Worm (Caenorhabditis elegans) whole organism, midembryonic: ENCODE measurements around the gene wdr-31.
"Not testable (repeated sequence)": the region's sequence is repeated elsewhere in the genome, so short reads cannot be mapped to it uniquely, and the experiment has no call there.

Experiments used
- T22C8.4 ChIP-seq: fragments of 200-800 bp; sonication (Bioruptor generic); IDR thresholded peaks from 2 replicates; pipeline ENCODE4 v1.3.6; 2022; ENCODE audit warnings: missing genetic modification characterization, missing compliant biosample characterization
- cog-1 ChIP-seq: sonication (generic microtip); optimal IDR thresholded peaks from 2 replicates; lab custom pipeline; 2016; ENCODE audit warnings: missing genetic modification characterization, missing compliant biosample characterization
- flt-1 ChIP-seq: fragments of 200-800 bp; sonication (Bioruptor generic); IDR thresholded peaks from 2 replicates; pipeline ENCODE4 v1.3.6; 2022; ENCODE audit warnings: missing genetic modification characterization, missing compliant biosample characterization
- klf-2 ChIP-seq: fragments of 200-800 bp; sonication (Bioruptor generic); conservative IDR thresholded peaks from 2 replicates; pipeline ENCODE4 v1.3.6; 2022; ENCODE audit warnings: missing genetic modification reagents, missing genetic modification characterization, missing compliant biosample characterization
- med-1 ChIP-seq: sonication (generic microtip); optimal IDR thresholded peaks from 2 replicates; lab custom pipeline; 2017; ENCODE audit warnings: missing genetic modification characterization, mild to moderate bottlenecking, missing compliant biosample characterization, antibody characterized with exemption, missing genetic modification reagents; ENCODE audit not compliant: insufficient read depth
- ref-1 ChIP-seq: fragments of 200-800 bp; sonication (Bioruptor generic); conservative IDR thresholded peaks from 2 replicates; pipeline ENCODE4 v1.3.6; 2022; ENCODE audit warnings: missing genetic modification reagents, missing genetic modification characterization, missing compliant biosample characterization
- tab-1 ChIP-seq: fragments of 200-800 bp; sonication (Bioruptor generic); IDR thresholded peaks from 2 replicates; pipeline ENCODE4 v1.3.6; 2022; ENCODE audit warnings: missing genetic modification characterization, missing compliant biosample characterization
- ztf-23 ChIP-seq: fragments of 200-800 bp; sonication (Bioruptor generic); IDR thresholded peaks from 2 replicates; pipeline ENCODE4 v1.3.6; 2022; ENCODE audit warnings: missing genetic modification reagents, missing genetic modification characterization, missing compliant biosample characterization
- ztf-29 ChIP-seq: fragments of 200-800 bp; sonication (Bioruptor generic); IDR thresholded peaks from 2 replicates; pipeline ENCODE4 v1.3.6; 2022; ENCODE audit warnings: missing genetic modification reagents, missing genetic modification characterization, missing compliant biosample characterization

wdr-31 gene

ce11 chrII:2702757-2703156 lies 32.3 kb downstream of the wdr-31 start, which contains the start of gene sri-60:
Gene sri-60, minus strand, starts transcription at chrII:2702857.
- TF ChIP-seq T22C8.4 (GFP tag; lab: Robert Waterston, UW), result no peak

ce11 chrII:2700229-2700628 lies 34.9 kb downstream of the wdr-31 start, which contains the start of gene sri-61:
Gene sri-61, minus strand, starts transcription at chrII:2700329.
- TF ChIP-seq cog-1 (tag; lab: Kevin White, UChicago) (no peak), ztf-29 (GFP tag; lab: Robert Waterston, UW) (no peak), flt-1 (GFP tag; lab: Robert Waterston, UW) (no peak), tab-1 (GFP tag; lab: Robert Waterston, UW) (no peak), klf-2 (GFP tag; lab: Robert Waterston, UW) (no peak), ref-1 (GFP tag; lab: Robert Waterston, UW) (no peak), med-1 (GFP tag; lab: Kevin White, UChicago) (no peak), T22C8.4 (GFP tag; lab: Robert Waterston, UW) (no peak)

- no peak for TF ChIP-seq T22C8.4 (GFP tag; lab: Robert Waterston, UW)
Observed at ce11 chrII:2698378-2698777, 36.7 kb downstream of the wdr-31 start, which contains the start of gene sri-62. Gene sri-62, minus strand, starts transcription at chrII:2698478.

DNA sequence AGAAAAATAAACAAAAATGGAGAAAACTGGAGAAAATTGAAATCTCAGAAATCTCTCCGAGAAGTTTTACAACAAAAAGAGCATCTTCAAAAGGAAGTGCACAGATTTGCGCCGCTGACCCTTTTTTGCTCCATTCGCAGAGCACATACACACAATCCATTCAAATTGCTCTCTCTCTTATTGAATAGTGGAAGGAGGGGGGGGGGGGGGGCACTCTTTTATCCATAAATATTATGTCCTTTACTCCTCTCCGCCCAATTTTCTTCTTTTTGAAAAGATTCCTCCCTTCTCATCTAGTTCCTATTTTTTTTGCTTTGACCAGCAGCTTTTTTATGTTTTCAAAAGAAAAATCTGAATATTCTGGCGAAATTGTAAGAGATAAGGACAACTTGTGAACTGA lies 40.0 kb downstream of the wdr-31 start:
- TF ChIP-seq ref-1 (GFP tag; lab: Robert Waterston, UW), result no peak
- no peak for TF ChIP-seq klf-2 (GFP tag; lab: Robert Waterston, UW)
- no peak for TF ChIP-seq flt-1 (GFP tag; lab: Robert Waterston, UW)
- TF ChIP-seq ztf-29 (GFP tag; lab: Robert Waterston, UW), result no peak
- TF ChIP-seq tab-1 (GFP tag; lab: Robert Waterston, UW), result no peak

DNA sequence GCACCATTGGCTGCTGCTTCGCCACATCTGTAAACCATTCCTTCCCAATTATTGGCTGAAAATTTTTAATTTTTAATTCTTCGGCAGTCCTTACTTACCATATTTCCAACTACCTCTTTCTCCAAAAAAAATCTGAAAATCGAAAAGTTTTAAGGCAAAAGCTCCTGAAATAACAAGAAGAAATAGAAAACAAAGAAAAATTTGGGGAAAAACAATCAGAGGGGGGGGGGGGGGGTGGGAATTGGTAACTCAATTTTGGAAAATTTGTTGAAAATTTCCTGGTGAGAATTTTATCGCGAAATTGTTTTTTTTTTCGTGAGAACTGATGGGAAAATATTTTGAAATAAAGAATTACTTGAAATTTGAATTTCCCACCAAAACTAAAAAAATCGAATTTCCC lies 42.6 kb downstream of the wdr-31 start, which contains the start of gene set-11:
Gene set-11 (minus strand): TSS at position 101 of the 400 bp plus-strand sequence.
- TF ChIP-seq ztf-23 (GFP tag; lab: Robert Waterston, UW) (no peak), med-1 (GFP tag; lab: Kevin White, UChicago) (no peak), cog-1 (tag; lab: Kevin White, UChicago) (no peak), ztf-29 (GFP tag; lab: Robert Waterston, UW) (no peak), ref-1 (GFP tag; lab: Robert Waterston, UW) (no peak), T22C8.4 (GFP tag; lab: Robert Waterston, UW) (no peak), klf-2 (GFP tag; lab: Robert Waterston, UW) (no peak), flt-1 (GFP tag; lab: Robert Waterston, UW) (no peak), tab-1 (GFP tag; lab: Robert Waterston, UW) (no peak)

DNA sequence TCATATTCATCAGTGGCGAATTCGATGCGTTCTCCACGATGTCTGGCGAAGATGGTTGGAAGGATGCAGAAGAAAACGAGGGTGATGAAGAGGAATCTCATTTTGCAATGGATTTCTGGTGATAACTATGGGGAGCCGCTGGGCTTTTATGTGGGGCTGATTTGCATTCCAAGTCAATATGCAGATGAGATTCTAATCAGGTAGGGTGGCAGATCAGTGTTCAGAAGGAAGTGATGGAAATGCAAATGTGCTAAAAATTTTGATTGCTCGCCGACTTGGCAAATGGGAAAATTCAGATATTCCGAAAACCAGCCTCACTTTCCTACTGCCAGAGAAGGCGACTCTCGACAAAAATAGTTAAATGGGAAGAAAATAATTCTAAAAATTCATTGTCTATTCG lies 45.0 kb downstream of the wdr-31 start, which contains the start of gene nspf-3:
Gene nspf-3 (minus strand): TSS at position 101 of the 400 bp plus-strand sequence.
- TF ChIP-seq cog-1 (tag; lab: Kevin White, UChicago), result no peak
- TF ChIP-seq ztf-29 (GFP tag; lab: Robert Waterston, UW), result no peak
- no peak for TF ChIP-seq med-1 (GFP tag; lab: Kevin White, UChicago)
- no peak for TF ChIP-seq flt-1 (GFP tag; lab: Robert Waterston, UW)
- no peak for TF ChIP-seq T22C8.4 (GFP tag; lab: Robert Waterston, UW)
- no peak for TF ChIP-seq ref-1 (GFP tag; lab: Robert Waterston, UW)
- TF ChIP-seq klf-2 (GFP tag; lab: Robert Waterston, UW), result no peak
- TF ChIP-seq ztf-23 (GFP tag; lab: Robert Waterston, UW), result no peak
- no peak for TF ChIP-seq tab-1 (GFP tag; lab: Robert Waterston, UW)

DNA sequence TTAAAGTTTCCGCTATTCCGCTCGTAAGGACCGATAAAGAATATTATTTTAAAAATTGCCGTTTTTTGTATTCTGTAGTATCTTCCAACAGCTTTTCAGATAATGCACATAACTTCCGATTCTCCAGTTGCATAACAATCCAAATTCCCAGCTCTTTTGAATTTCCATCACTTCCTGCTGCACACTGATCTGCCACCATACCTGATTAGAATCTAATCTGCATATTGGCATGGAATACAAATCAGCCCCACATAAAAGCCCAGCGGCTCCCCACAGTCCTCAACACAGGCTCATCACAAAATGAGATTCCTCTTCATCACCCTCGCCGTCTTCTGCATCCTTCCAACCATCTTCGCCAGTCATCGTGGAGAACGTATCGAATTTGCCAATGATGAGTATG lies 46.5 kb downstream of the wdr-31 start, which contains the start of gene nspf-2:
Gene nspf-2 (plus strand): TSS at position 301 of the 400 bp plus-strand sequence.
- not testable (repeated sequence) for TF ChIP-seq ztf-29, tab-1, ztf-23 (GFP tag; lab: Robert Waterston, UW)

ce11 chrII:2686985-2687675 lies 48.0 kb downstream of the wdr-31 start, which contains the start of the genes sup-9 and nspf-1:
Gene sup-9, minus strand, starts transcription at chrII:2687027.
Gene nspf-1, plus strand, starts transcription at chrII:2687625.
- no peak for TF ChIP-seq ref-1 (GFP tag; lab: Robert Waterston, UW)
- TF ChIP-seq ztf-23 (GFP tag; lab: Robert Waterston, UW), result no peak

ce11 chrII:2684783-2685182 lies 50.3 kb downstream of the wdr-31 start:
- no peak for TF ChIP-seq ztf-29 (GFP tag; lab: Robert Waterston, UW)
- TF ChIP-seq tab-1 (GFP tag; lab: Robert Waterston, UW), result no peak
- TF ChIP-seq med-1 (GFP tag; lab: Kevin White, UChicago), result no peak

DNA sequence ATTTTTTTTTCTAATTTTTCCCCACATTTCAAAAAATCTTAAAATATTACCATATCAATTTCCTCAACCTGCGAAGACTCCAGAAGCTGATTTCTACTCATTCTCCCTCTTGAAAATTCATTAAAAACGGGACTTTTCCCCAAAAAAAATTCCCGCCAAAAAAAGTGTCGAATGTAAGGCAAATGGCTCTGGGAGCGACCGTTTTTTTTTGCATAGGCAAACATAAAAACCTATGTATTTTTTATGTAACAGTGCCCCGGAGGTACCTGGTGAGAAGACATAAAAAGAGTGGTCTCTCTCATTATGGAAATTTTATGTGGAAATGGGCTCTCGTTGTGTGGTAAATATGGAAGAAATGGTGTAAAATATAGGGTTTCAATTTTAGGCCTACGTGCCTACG lies 50.9 kb downstream of the wdr-31 start, which contains the start of gene ceh-87:
Gene ceh-87 (minus strand): TSS at position 101 of the 400 bp plus-strand sequence.
- no peak for TF ChIP-seq flt-1 (GFP tag; lab: Robert Waterston, UW)
- no peak for TF ChIP-seq ref-1 (GFP tag; lab: Robert Waterston, UW)
- TF ChIP-seq tab-1 (GFP tag; lab: Robert Waterston, UW), result no peak
- TF ChIP-seq klf-2 (GFP tag; lab: Robert Waterston, UW), result no peak
- TF ChIP-seq ztf-23 (GFP tag; lab: Robert Waterston, UW), result no peak
- no peak for TF ChIP-seq ztf-29 (GFP tag; lab: Robert Waterston, UW)
- TF ChIP-seq cog-1 (tag; lab: Kevin White, UChicago), result no peak
- TF ChIP-seq med-1 (GFP tag; lab: Kevin White, UChicago), result no peak
- TF ChIP-seq T22C8.4 (GFP tag; lab: Robert Waterston, UW), result no peak
